Worm (Caenorhabditis elegans): ENCODE measurements around the gene K09C4.1.
A peak's percentile ranks its signal among the peaks of the same experiment; 100 is the strongest.

Gene K09C4.1

ce11 chrX:3334115-3334514 is 35.4 kb downstream of the K09C4.1 start:
- TF ChIP-seq ets-4 (GFP tag; optimal IDR thresholded peaks at IDR 0.05) (no peak), sptf-2 (GFP tag; optimal IDR thresholded peaks at IDR 0.05) (no peak), C17E4.6 (GFP tag; IDR thresholded peaks at IDR 0.05) (no peak), zim-3 (tag; optimal IDR thresholded peaks at IDR 0.05) (no peak), nhr-80 (tag; optimal IDR thresholded peaks at IDR 0.05) (peak; percentile 78), F23B12.7 (tag; optimal IDR thresholded peaks at IDR 0.05; ENCODE audit: insufficient read depth) (no peak)

ce11 chrX:3339882-3340281 is 41.2 kb downstream of the K09C4.1 start:
- TF ChIP-seq ztf-26 (tag; optimal IDR thresholded peaks at IDR 0.05) (no peak), ztf-25 (GFP tag; IDR thresholded peaks at IDR 0.05) (no peak), aptf-2 (GFP tag; conservative IDR thresholded peaks at IDR 0.05) (no peak), F52B5.7 (tag; optimal IDR thresholded peaks at IDR 0.05) (no peak), mel-28 (tag; optimal IDR thresholded peaks at IDR 0.05; ENCODE audit: borderline replicate concordance) (no peak), unc-62 (GFP tag; optimal IDR thresholded peaks at IDR 0.05) (no peak), nhr-120 (GFP tag; IDR thresholded peaks at IDR 0.05) (no peak), ceh-91 (GFP tag; IDR thresholded peaks at IDR 0.05) (no peak), lag-1 (GFP tag; IDR thresholded peaks at IDR 0.05) (no peak), hmg-20 (GFP tag; IDR thresholded peaks at IDR 0.05) (no peak), hmg-1.2 (GFP tag; IDR thresholded peaks at IDR 0.05) (no peak), cebp-1 (GFP tag; IDR thresholded peaks at IDR 0.05) (no peak), cebp-1 (tag; optimal IDR thresholded peaks at IDR 0.05) (no peak), rpc-1 (optimal IDR thresholded peaks at IDR 0.05) (no peak), rpc-1 (tag; optimal IDR thresholded peaks at IDR 0.05) (no peak), mcd-1 (GFP tag; IDR thresholded peaks at IDR 0.05) (no peak)

- TF ChIP-seq let-607 (tag; optimal IDR thresholded peaks at IDR 0.05) (no peak), sdz-38 (tag; optimal IDR thresholded peaks at IDR 0.05) (no peak), ekl-4 (GFP tag; IDR thresholded peaks at IDR 0.05) (no peak), Y53F4B.3 (GFP tag; IDR thresholded peaks at IDR 0.05) (no peak), ztf-26 (tag; optimal IDR thresholded peaks at IDR 0.05) (no peak), tbp1 (GFP tag; optimal IDR thresholded peaks at IDR 0.05) (no peak), pbrm-1 (GFP tag; IDR thresholded peaks at IDR 0.05) (no peak), cebp-2 (GFP tag; IDR thresholded peaks at IDR 0.05) (no peak), F55B11.4 (tag; optimal IDR thresholded peaks at IDR 0.05; ENCODE audit: borderline replicate concordance, insufficient read depth) (no peak), dpl-1 (GFP tag; optimal IDR thresholded peaks at IDR 0.05) (no peak), B0336.3 (GFP tag; IDR thresholded peaks at IDR 0.05) (no peak), hmg-1.2 (GFP tag; IDR thresholded peaks at IDR 0.05) (no peak), K11D2.4 (GFP tag; IDR thresholded peaks at IDR 0.05) (no peak), Y56A3A.18 (GFP tag; IDR thresholded peaks at IDR 0.05) (no peak), ceh-58 (GFP tag; IDR thresholded peaks at IDR 0.05) (no peak), Y53G8AR.9 (GFP tag; conservative IDR thresholded peaks at IDR 0.05) (no peak), lsy-27 (tag; optimal IDR thresholded peaks at IDR 0.05; ENCODE audit: borderline replicate concordance, insufficient read depth) (no peak), F10E7.11 (tag; optimal IDR thresholded peaks at IDR 0.05) (no peak)
Observed at ce11 chrX:3343620-3344197, 45.0 kb downstream of the K09C4.1 start.
